Worm (Caenorhabditis elegans): ENCODE results near the gene sumv-1.
A peak's percentile ranks its signal among the peaks of the same experiment; 100 is the strongest.

Gene sumv-1

ce11 chrIII:5200349-5200748 lies 53.6 kb downstream of the sumv-1 start (continued):
- TF ChIP-seq dpl-1 (GFP tag; optimal IDR thresholded peaks at IDR 0.05) (no peak), nhr-80 (tag; optimal IDR thresholded peaks at IDR 0.05) (peak; percentile 29), zfh-2 (GFP tag; conservative IDR thresholded peaks at IDR 0.05) (no peak), lin-54 (GFP tag; optimal IDR thresholded peaks at IDR 0.05) (peak; percentile 1)

ce11 chrIII:5199577-5199976 lies 54.4 kb downstream of the sumv-1 start, which contains the start of gene emb-8:
Gene emb-8 (minus strand): TSS chrIII:5199677.
- peak; percentile 32; the same call in 1 of the 2 replicates for TF ChIP-seq attf-6 (GFP tag; IDR thresholded peaks at IDR 0.05)
- TF ChIP-seq pbrm-1 (GFP tag; IDR thresholded peaks at IDR 0.05) = no peak
- 0 out of 2 replicates have a peak, but pooled peaks have one; percentile 31 for TF ChIP-seq egl-18 (GFP tag; IDR thresholded peaks at IDR 0.05)
- no peak for TF ChIP-seq egrh-3 (GFP tag; IDR thresholded peaks at IDR 0.05)

Measured in whole organism, young adult.